Worm (Caenorhabditis elegans) whole organism, mixed stage, embryonic: ENCODE results near the gene dsl-3.

Experiments used
- M03D4.4 ChIP-seq: sonication (generic microtip); optimal IDR thresholded peaks from 2 replicates; lab custom pipeline; 2017; ENCODE audit warnings: mild to moderate bottlenecking, missing genetic modification characterization, missing compliant biosample characterization
- bed-3 ChIP-seq: fragments of 200-800 bp; sonication (Bioruptor generic); optimal IDR thresholded peaks from 3 replicates; lab custom pipeline; 2018; ENCODE audit warnings: mild to moderate bottlenecking, missing genetic modification characterization, moderate library complexity, missing compliant biosample characterization
- blmp-1 ChIP-seq: fragments of 150-350 bp; optimal IDR thresholded peaks from 2 replicates; lab custom pipeline; 2014; ENCODE audit warnings: missing biosample characterization, missing genetic modification characterization
- ceh-39 ChIP-seq: fragments of 150-350 bp; optimal IDR thresholded peaks from 2 replicates; lab custom pipeline; 2014; ENCODE audit warnings: missing biosample characterization, missing genetic modification characterization
- ceh-43 ChIP-seq: fragments of 200-800 bp; sonication (Bioruptor generic); optimal IDR thresholded peaks from 2 replicates; lab custom pipeline; 2018; ENCODE audit warnings: mild to moderate bottlenecking, missing genetic modification characterization, moderate library complexity, missing compliant biosample characterization
- ceh-83 ChIP-seq: fragments of 200-800 bp; sonication (Bioruptor generic); optimal IDR thresholded peaks from 2 replicates; lab custom pipeline; 2018; ENCODE audit warnings: mild to moderate bottlenecking, missing genetic modification characterization, missing compliant biosample characterization
- ces-1 ChIP-seq: fragments of 150-350 bp; optimal IDR thresholded peaks from 2 replicates; lab custom pipeline; 2014; ENCODE audit warnings: missing biosample characterization, missing genetic modification reagents, missing genetic modification characterization
- cnd-1 ChIP-seq: fragments of 200-800 bp; sonication (Bioruptor generic); optimal IDR thresholded peaks from 2 replicates; lab custom pipeline; 2018; ENCODE audit warnings: mild to moderate bottlenecking, missing genetic modification characterization, missing compliant biosample characterization
- drap-1 ChIP-seq: fragments of 200-800 bp; sonication (Bioruptor generic); optimal IDR thresholded peaks from 3 replicates; lab custom pipeline; 2018; ENCODE audit warnings: mild to moderate bottlenecking, missing genetic modification characterization, missing compliant biosample characterization
- elt-1 ChIP-seq: sonication (generic microtip); optimal IDR thresholded peaks from 2 replicates; lab custom pipeline; 2017; ENCODE audit warnings: missing genetic modification characterization, mild to moderate bottlenecking, missing compliant biosample characterization, antibody characterized with exemption, moderate library complexity, borderline replicate concordance; ENCODE audit not compliant: insufficient read depth
- elt-3 ChIP-seq: fragments of 150-350 bp; optimal IDR thresholded peaks from 2 replicates; lab custom pipeline; 2014; ENCODE audit warnings: missing biosample characterization, missing genetic modification characterization
- flh-1 ChIP-seq: fragments of 200-800 bp; sonication (Bioruptor generic); optimal IDR thresholded peaks from 2 replicates; lab custom pipeline; 2018; ENCODE audit warnings: mild to moderate bottlenecking, missing genetic modification characterization, moderate library complexity, missing compliant biosample characterization
- ham-2 ChIP-seq: fragments of 200-800 bp; sonication (Bioruptor generic); optimal IDR thresholded peaks from 2 replicates; lab custom pipeline; 2018; ENCODE audit warnings: mild to moderate bottlenecking, missing genetic modification characterization, missing compliant biosample characterization
- hlh-1 ChIP-seq: fragments of 150-350 bp; optimal IDR thresholded peaks from 2 replicates; lab custom pipeline; 2014; ENCODE audit warnings: missing biosample characterization, missing genetic modification reagents, missing genetic modification characterization
- lin-13 ChIP-seq: fragments of 150-350 bp; optimal IDR thresholded peaks from 2 replicates; lab custom pipeline; 2014; ENCODE audit warnings: missing biosample characterization, missing genetic modification characterization
- lin-32 ChIP-seq: fragments of 200-800 bp; sonication (Bioruptor generic); optimal IDR thresholded peaks from 2 replicates; lab custom pipeline; 2018; ENCODE audit warnings: mild to moderate bottlenecking, missing genetic modification characterization, missing compliant biosample characterization
- lsy-2 ChIP-seq: fragments of 150-350 bp; optimal IDR thresholded peaks from 2 replicates; lab custom pipeline; 2014; ENCODE audit warnings: missing biosample characterization, missing genetic modification characterization
- mab-5 ChIP-seq: fragments of 150-350 bp; optimal IDR thresholded peaks from 2 replicates; lab custom pipeline; 2014; ENCODE audit warnings: missing biosample characterization, missing genetic modification characterization
- mep-1 ChIP-seq: fragments of 150-350 bp; optimal IDR thresholded peaks from 2 replicates; lab custom pipeline; 2017; ENCODE audit warnings: missing biosample characterization, missing genetic modification reagents, missing genetic modification characterization, inconsistent platforms
- mls-2 ChIP-seq: sonication (generic microtip); optimal IDR thresholded peaks from 2 replicates; lab custom pipeline; 2016; ENCODE audit warnings: mild to moderate bottlenecking, missing genetic modification characterization, moderate library complexity, missing compliant biosample characterization
- nhr-12 ChIP-seq: fragments of 150-350 bp; optimal IDR thresholded peaks from 2 replicates; lab custom pipeline; 2014; ENCODE audit warnings: missing biosample characterization, missing genetic modification characterization
- nhr-2 ChIP-seq: fragments of 150-350 bp; optimal IDR thresholded peaks from 2 replicates; lab custom pipeline; 2014; ENCODE audit warnings: missing biosample characterization, missing genetic modification characterization
- nhr-237 ChIP-seq: fragments of 150-350 bp; optimal IDR thresholded peaks from 2 replicates; lab custom pipeline; 2014; ENCODE audit warnings: missing biosample characterization, missing genetic modification characterization
- nhr-28 ChIP-seq: fragments of 150-350 bp; optimal IDR thresholded peaks from 2 replicates; lab custom pipeline; 2014; ENCODE audit warnings: missing biosample characterization, missing genetic modification characterization
- nhr-76 ChIP-seq: sonication (generic microtip); optimal IDR thresholded peaks from 2 replicates; lab custom pipeline; 2017; ENCODE audit warnings: missing biosample characterization, missing genetic modification characterization
- pha-4 ChIP-seq: fragments of 150-350 bp; optimal IDR thresholded peaks from 2 replicates; lab custom pipeline; 2018; ENCODE audit warnings: missing biosample characterization, missing genetic modification reagents, missing genetic modification characterization
- sem-2 ChIP-seq: fragments of 200-800 bp; sonication (Bioruptor generic); optimal IDR thresholded peaks from 2 replicates; lab custom pipeline; 2018; ENCODE audit warnings: mild to moderate bottlenecking, missing genetic modification characterization, missing compliant biosample characterization
- snpc-4 ChIP-seq: fragments of 150-350 bp; optimal IDR thresholded peaks from 2 replicates; lab custom pipeline; 2014; ENCODE audit warnings: missing biosample characterization, missing genetic modification characterization
- sptf-1 ChIP-seq: sonication (generic microtip); optimal IDR thresholded peaks from 2 replicates; lab custom pipeline; 2017; ENCODE audit warnings: mild to moderate bottlenecking, missing genetic modification characterization, moderate library complexity, missing compliant biosample characterization
- tbx-8 ChIP-seq: fragments of 200-800 bp; sonication (Bioruptor generic); optimal IDR thresholded peaks from 2 replicates; lab custom pipeline; 2018; ENCODE audit warnings: mild to moderate bottlenecking, missing genetic modification characterization, moderate library complexity, missing compliant biosample characterization
- unc-120 ChIP-seq: sonication (generic microtip); optimal IDR thresholded peaks from 2 replicates; lab custom pipeline; 2017; ENCODE audit warnings: missing genetic modification characterization, missing compliant biosample characterization; ENCODE audit not compliant: poor library complexity, severe bottlenecking
- unc-39 ChIP-seq: fragments of 150-350 bp; optimal IDR thresholded peaks from 2 replicates; lab custom pipeline; 2014; ENCODE audit warnings: missing biosample characterization, missing genetic modification characterization
- unc-62 ChIP-seq: fragments of 150-350 bp; optimal IDR thresholded peaks from 2 replicates; lab custom pipeline; 2014; ENCODE audit warnings: missing biosample characterization, missing genetic modification reagents, missing genetic modification characterization
- zip-8 ChIP-seq: fragments of 150-350 bp; optimal IDR thresholded peaks from 2 replicates; lab custom pipeline; 2014; ENCODE audit warnings: missing biosample characterization, missing genetic modification characterization
- ztf-11 ChIP-seq: fragments of 150-350 bp; optimal IDR thresholded peaks from 2 replicates; lab custom pipeline; 2014; ENCODE audit warnings: missing biosample characterization, missing genetic modification characterization

The dsl-3 gene

ce11 chrIV:1649794-1650193 is 39.7 kb downstream of the dsl-3 start:
- TF ChIP-seq nhr-76 (tag; lab: Kevin White, UChicago) (no peak), nhr-237 (tag; lab: Kevin White, UChicago) (peak; percentile 4)

- TF ChIP-seq nhr-237 (tag; lab: Kevin White, UChicago) (peak; percentile 54), flh-1 (GFP tag; lab: Kevin White, UChicago) (no peak), pha-4 (tag; lab: Kevin White, UChicago) (peak; percentile 13)
These were observed 45.2 kb downstream of the dsl-3 start for ce11 chrIV:1655312-1655711.

ce11 chrIV:1657069-1657468 is 47.0 kb downstream of the dsl-3 start:
- no peak for TF ChIP-seq mep-1
- no peak for TF ChIP-seq zip-8 (tag; lab: Kevin White, UChicago)
- peak; percentile 27 for TF ChIP-seq nhr-2 (tag; lab: Kevin White, UChicago)
- peak; percentile 96 for TF ChIP-seq pha-4 (tag; lab: Kevin White, UChicago)

DNA sequence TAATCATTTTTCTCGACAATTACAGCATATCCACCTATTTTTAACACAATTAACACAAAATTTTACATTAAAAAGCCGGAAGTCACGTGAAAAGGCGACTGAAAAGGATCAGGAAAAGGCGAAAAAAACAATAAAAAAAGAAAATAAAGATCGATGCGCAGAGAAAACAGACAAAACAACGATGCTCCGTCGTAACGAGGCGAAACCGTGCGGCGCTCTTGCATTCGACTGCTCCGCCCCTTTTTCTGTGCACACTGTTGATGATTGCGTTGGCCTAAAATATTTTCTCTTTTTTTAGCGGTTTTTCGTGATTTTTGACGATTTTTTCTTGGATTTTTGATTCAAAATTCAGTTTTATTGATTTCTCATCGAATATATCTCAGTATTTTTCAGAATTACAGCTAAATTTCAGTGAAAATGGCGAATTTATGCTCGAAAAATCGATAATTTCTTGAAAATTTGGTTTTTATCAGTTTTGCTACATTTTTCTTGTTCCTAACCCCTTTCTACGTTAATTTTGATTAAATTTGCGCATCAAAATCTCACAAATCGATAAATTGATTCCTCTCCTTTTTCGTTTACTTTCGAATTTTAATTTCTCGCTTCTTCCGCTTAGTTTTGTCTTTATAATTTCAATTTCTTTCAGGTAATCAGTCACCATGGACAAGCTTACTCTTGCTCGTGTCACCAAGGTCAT is 49.1 kb downstream of the dsl-3 start, which contains the start of gene rps-28:
TSS of gene rps-28 (plus strand) at position 647 of the 697 bp plus-strand sequence.
- TF ChIP-seq unc-62 (GFP tag; lab: Kevin White, UChicago) (peak; percentile 70), flh-1 (GFP tag; lab: Kevin White, UChicago) (peak; percentile 56), ces-1 (GFP tag; lab: Kevin White, UChicago) (peak; percentile 94), bed-3 (GFP tag; lab: Kevin White, UChicago) (peak; percentile 63), cnd-1 (tag; lab: Kevin White, UChicago) (peak; percentile 91), nhr-237 (tag; lab: Kevin White, UChicago) (peak; percentile 97), elt-3 (peak; percentile 56), mep-1 (peak; percentile 99), lin-13 (tag; lab: Kevin White, UChicago) (peak; percentile 99), ham-2 (peak; percentile 60), sem-2 (peak; percentile 51), ceh-43 (GFP tag; lab: Kevin White, UChicago) (peak; percentile 91), zip-8 (tag; lab: Kevin White, UChicago) (no peak), hlh-1 (peak; percentile 92), pha-4 (tag; lab: Kevin White, UChicago) (peak; percentile 99), unc-39 (tag; lab: Kevin White, UChicago) (peak; percentile 87), nhr-28 (tag; lab: Kevin White, UChicago) (peak; percentile 55), unc-120 (tag; lab: Kevin White, UChicago) (peak; percentile 89), ztf-11 (peak; percentile 94), lin-32 (peak; percentile 16), nhr-2 (tag; lab: Kevin White, UChicago) (peak; percentile 64), drap-1 (GFP tag; lab: Kevin White, UChicago) (peak; percentile 84), mls-2 (tag; lab: Kevin White, UChicago) (peak; percentile 94), sptf-1 (peak; percentile 95), ceh-39 (tag; lab: Kevin White, UChicago) (peak; percentile 95), M03D4.4 (tag; lab: Kevin White, UChicago) (peak; percentile 90), elt-1 (tag; lab: Kevin White, UChicago) (peak; percentile 86), tbx-8 (GFP tag; lab: Kevin White, UChicago) (peak; percentile 40), nhr-12 (peak; percentile 78), nhr-76 (tag; lab: Kevin White, UChicago) (peak; percentile 66), ceh-83 (peak; percentile 79), mab-5 (tag; lab: Kevin White, UChicago) (peak; percentile 78), snpc-4 (tag; lab: Kevin White, UChicago) (no peak), blmp-1 (tag; lab: Kevin White, UChicago) (peak; percentile 47), lsy-2 (tag; lab: Kevin White, UChicago) (peak; percentile 92)
